Worm (Caenorhabditis elegans): ENCODE measurements around the gene R05D3.3.
A peak's percentile ranks its signal among the peaks of the same experiment; 100 is the strongest.
"Not testable (repeated sequence)": the region's sequence is repeated elsewhere in the genome, so short reads cannot be mapped to it uniquely, and the experiment has no call there.

R05D3.3 gene

ce11 chrIII:8339372-8339771 is 24.4 kb upstream of the R05D3.3 start, which contains the start of gene clc-28:
TSS of gene clc-28 (minus strand) at chrIII:8339472.
- TF ChIP-seq ceh-32 (tag; optimal IDR thresholded peaks at IDR 0.05; ENCODE audit: poor library complexity); ZK337.2 (GFP tag; IDR thresholded peaks at IDR 0.05); lin-38 (GFP tag; IDR thresholded peaks at IDR 0.05): not testable (repeated sequence)

- TF ChIP-seq lin-1 (GFP tag; IDR thresholded peaks at IDR 0.05) (peak; percentile 62; the same call in 1 of the 2 replicates), arid-1 (GFP tag; conservative IDR thresholded peaks at IDR 0.05) (peak; percentile 44; the same call in 1 of the 2 replicates), mdt-29 (GFP tag; IDR thresholded peaks at IDR 0.05) (peak; percentile 72), Y48G9A.11 (GFP tag; IDR thresholded peaks at IDR 0.05) (peak; percentile 37; the same call in 1 of the 2 replicates), snpc-1.2 (GFP tag; IDR thresholded peaks at IDR 0.05) (peak; percentile 17; the same call in 1 of the 2 replicates)
These were observed 19.5 kb upstream of the R05D3.3 start, which contains the start of gene ZC262.7 for ce11 chrIII:8344283-8344682. TSS of gene ZC262.7 (minus strand) at chrIII:8344336.

- not testable (repeated sequence) for TF ChIP-seq dmd-9 (GFP tag; IDR thresholded peaks at IDR 0.05); Y75B8A.6 (GFP tag; IDR thresholded peaks at IDR 0.05); attf-4 (tag; optimal IDR thresholded peaks at IDR 0.05)
These were observed 16.0 kb upstream of the R05D3.3 start, which contains the start of gene clc-29 for ce11 chrIII:8347822-8348221. TSS of gene clc-29 (minus strand) at chrIII:8347922.

- no peak for TF ChIP-seq pha-4 (GFP tag; IDR thresholded peaks at IDR 0.05)
- peak; percentile 8 for TF ChIP-seq pha-4 (tag; optimal IDR thresholded peaks at IDR 0.05)
- 0 out of 2 replicates have a peak, but pooled peaks have one; percentile 28 for TF ChIP-seq egl-43 (GFP tag; IDR thresholded peaks at IDR 0.05)
- TF ChIP-seq dmd-9 (GFP tag; IDR thresholded peaks at IDR 0.05), result 0 out of 2 replicates have a peak, but pooled peaks have one; percentile 31
- TF ChIP-seq dpl-1 (GFP tag; optimal IDR thresholded peaks at IDR 0.05), result peak; percentile 34
- TF ChIP-seq hlh-30 (tag; optimal IDR thresholded peaks at IDR 0.05; ENCODE audit: insufficient read depth), result peak; percentile 79
- no peak for TF ChIP-seq zip-2 (tag; optimal IDR thresholded peaks at IDR 0.05)
- no peak for TF ChIP-seq ceh-62 (tag; optimal IDR thresholded peaks at IDR 0.05)
- peak; percentile 22 for TF ChIP-seq nhr-11 (tag; optimal IDR thresholded peaks at IDR 0.05)
- no peak for TF ChIP-seq zfp-3 (GFP tag; conservative IDR thresholded peaks at IDR 0.05)
- TF ChIP-seq unc-39 (tag; optimal IDR thresholded peaks at IDR 0.05), result no peak
- TF ChIP-seq lsy-2 (tag; optimal IDR thresholded peaks at IDR 0.05), result peak; percentile 3 to 72
- no peak for TF ChIP-seq attf-4 (tag; optimal IDR thresholded peaks at IDR 0.05)
- peak; percentile 33 for TF ChIP-seq aha-1 (tag)
- TF ChIP-seq T20F7.1 (GFP tag; optimal IDR thresholded peaks at IDR 0.05), result peak; percentile 42
- TF ChIP-seq F26F4.8 (GFP tag; conservative IDR thresholded peaks at IDR 0.05), result no peak
- no peak for TF ChIP-seq daf-8 (GFP tag; IDR thresholded peaks at IDR 0.05)
- TF ChIP-seq ceh-82 (tag; optimal IDR thresholded peaks at IDR 0.05), result no peak
- TF ChIP-seq set-16 (GFP tag; IDR thresholded peaks at IDR 0.05), result 0 out of 2 replicates have a peak, but pooled peaks have one; percentile 7
- TF ChIP-seq mes-2 (tag; optimal IDR thresholded peaks at IDR 0.05; ENCODE audit: poor library complexity, severe bottlenecking), result peak; percentile 34
- no peak for TF ChIP-seq fkh-10 (GFP tag; optimal IDR thresholded peaks at IDR 0.05)
- TF ChIP-seq dve-1 (tag; optimal IDR thresholded peaks at IDR 0.05; ENCODE audit: insufficient read depth), result peak; percentile 55
- peak; percentile 37 to 76 for TF ChIP-seq mdl-1 (tag; optimal IDR thresholded peaks at IDR 0.05)
- no peak for TF ChIP-seq mep-1 (tag; optimal IDR thresholded peaks at IDR 0.05)
- peak; percentile 22; the same call in 1 of the 2 replicates for TF ChIP-seq T26A8.4 (GFP tag; IDR thresholded peaks at IDR 0.05)
- peak; percentile 51 for TF ChIP-seq hmg-1.1 (GFP tag; IDR thresholded peaks at IDR 0.05)
These were observed 9.0 kb upstream of the R05D3.3 start, which contains the start of gene unc-116 for ce11 chrIII:8354644-8355461. TSS of gene unc-116 (minus strand) at chrIII:8355174.
